Fruit fly (Drosophila melanogaster) whole organism, embryonic: Measurements from ENCODE around the gene Wwox.

Experiments used
- Drgx ChIP-seq: fragments of 200-800 bp; sonication (Bioruptor generic); IDR thresholded peaks from 2 replicates; pipeline ENCODE4 v1.3.6; 2022; ENCODE audit warnings: missing biosample characterization, missing genetic modification characterization
- bab2 ChIP-seq: fragments of 200-800 bp; sonication (Bioruptor generic); optimal IDR thresholded peaks from 2 replicates; lab custom pipeline; 2016; ENCODE audit warnings: missing biosample characterization, missing genetic modification characterization
- bsh ChIP-seq, 2 experiments: fragments of 200-800 bp; sonication (Bioruptor generic); optimal IDR thresholded peaks; 2 replicates each; lab custom pipeline; 2017 to 2018; ENCODE audit warnings: mild to moderate bottlenecking in 2 of 2, missing biosample characterization in 2 of 2, missing genetic modification characterization in 2 of 2, moderate library complexity in 1 of 2
- her ChIP-seq: fragments of 200-800 bp; sonication (Bioruptor generic); optimal IDR thresholded peaks from 2 replicates; lab custom pipeline; 2016; ENCODE audit warnings: missing biosample characterization, missing genetic modification characterization
- odd ChIP-seq: fragments of 200-800 bp; sonication (Bioruptor generic); optimal IDR thresholded peaks from 2 replicates; lab custom pipeline; 2017; ENCODE audit warnings: missing biosample characterization, mild to moderate bottlenecking, missing genetic modification characterization
- unpg ChIP-seq: fragments of 200-800 bp; sonication (Bioruptor generic); optimal IDR thresholded peaks from 3 replicates; lab custom pipeline; 2018; ENCODE audit warnings: missing biosample characterization, mild to moderate bottlenecking, missing genetic modification characterization, moderate library complexity
- wek ChIP-seq: fragments of 200-800 bp; sonication (Bioruptor generic); optimal IDR thresholded peaks from 3 replicates; lab custom pipeline; 2018; ENCODE audit warnings: missing biosample characterization, mild to moderate bottlenecking, missing genetic modification characterization, moderate library complexity

The Wwox gene

dm6 chr2L:7951934-7952333, 52.2 kb downstream of the Wwox start:
- no peak for TF ChIP-seq unpg (GFP tag; lab: Kevin White, UChicago)

- TF ChIP-seq bab2 (GFP tag; lab: Kevin White, UChicago) (no peak), odd (no peak), wek (GFP tag; lab: Kevin White, UChicago) (no peak), bsh (GFP tag; optimal IDR thresholded peaks at IDR 0.05; lab: Kevin White, UChicago) (peak in 1 of 2 experiments; percentile 45), her (GFP tag; lab: Kevin White, UChicago) (no peak), Drgx (peak; percentile 89)
Observed at dm6 chr2L:7949788-7950187, 54.3 kb downstream of the Wwox start.
